Fruit fly (Drosophila melanogaster) whole organism, embryonic: ENCODE measurements around the gene Vps26.

Experiments
- Atf-2 ChIP-seq: fragments of 200-800 bp; sonication (Bioruptor generic); optimal IDR thresholded peaks from 2 replicates; lab custom pipeline; 2016; ENCODE audit warnings: missing biosample characterization, missing genetic modification characterization
- Bdp1 ChIP-seq: fragments of 200-800 bp; sonication (Bioruptor generic); optimal IDR thresholded peaks from 3 replicates; lab custom pipeline; 2016; ENCODE audit warnings: missing biosample characterization, missing genetic modification characterization
- C15 ChIP-seq: fragments of 200-800 bp; sonication (Bioruptor generic); IDR thresholded peaks from 3 replicates; pipeline ENCODE4 v1.3.6; 2022; ENCODE audit warnings: missing biosample characterization, missing genetic modification characterization
- CG10209 ChIP-seq: fragments of 200-800 bp; sonication (Bioruptor generic); optimal IDR thresholded peaks from 3 replicates; lab custom pipeline; 2017; ENCODE audit warnings: missing biosample characterization, mild to moderate bottlenecking, missing genetic modification characterization, missing genetic modification reagents
- CG10959 ChIP-seq: fragments of 200-800 bp; sonication (Bioruptor generic); IDR thresholded peaks from 2 replicates; pipeline ENCODE4 v1.3.6; 2022; ENCODE audit warnings: missing biosample characterization, missing genetic modification characterization
- CG11723 ChIP-seq: fragments of 200-800 bp; sonication (Bioruptor generic); optimal IDR thresholded peaks from 2 replicates; lab custom pipeline; 2017; ENCODE audit warnings: missing biosample characterization, mild to moderate bottlenecking, missing genetic modification characterization
- CG12391 ChIP-seq: fragments of 200-800 bp; sonication (Bioruptor generic); optimal IDR thresholded peaks from 3 replicates; lab custom pipeline; 2018; ENCODE audit warnings: missing biosample characterization, mild to moderate bottlenecking, missing genetic modification characterization, moderate library complexity
- CG12942 ChIP-seq: fragments of 200-800 bp; sonication (Bioruptor generic); optimal IDR thresholded peaks from 3 replicates; lab custom pipeline; 2016; ENCODE audit warnings: missing biosample characterization, missing genetic modification characterization
- CG13123 ChIP-seq: fragments of 200-800 bp; sonication (Bioruptor generic); optimal IDR thresholded peaks from 2 replicates; lab custom pipeline; 2016; ENCODE audit warnings: missing biosample characterization, missing genetic modification characterization
- CG14860 ChIP-seq: fragments of 200-800 bp; sonication (Bioruptor generic); IDR thresholded peaks from 3 replicates; pipeline ENCODE4 v1.3.6; 2022; ENCODE audit warnings: missing biosample characterization, missing genetic modification characterization; ENCODE audit not compliant: partially characterized antibody
- CG16863 ChIP-seq: fragments of 200-800 bp; sonication (Bioruptor generic); optimal IDR thresholded peaks from 3 replicates; lab custom pipeline; 2016; ENCODE audit warnings: missing biosample characterization, missing genetic modification characterization
- CG18476 ChIP-seq: fragments of 200-800 bp; sonication (Bioruptor generic); optimal IDR thresholded peaks from 2 replicates; lab custom pipeline; 2016; ENCODE audit warnings: missing biosample characterization, mild to moderate bottlenecking, missing genetic modification characterization
- CG18599 ChIP-seq: fragments of 200-800 bp; sonication (Bioruptor generic); optimal IDR thresholded peaks from 3 replicates; lab custom pipeline; 2017; ENCODE audit warnings: missing biosample characterization, missing genetic modification characterization, mild to moderate bottlenecking, moderate library complexity, missing genetic modification reagents
- CG18764 ChIP-seq: fragments of 200-800 bp; sonication (Bioruptor generic); optimal IDR thresholded peaks from 3 replicates; lab custom pipeline; 2016; ENCODE audit warnings: missing biosample characterization, missing genetic modification characterization
- CG2129 ChIP-seq: fragments of 200-800 bp; sonication (Bioruptor generic); IDR thresholded peaks from 2 replicates; pipeline ENCODE4 v1.3.6; 2022; ENCODE audit warnings: missing biosample characterization, missing genetic modification characterization; ENCODE audit not compliant: partially characterized antibody
- CG2875 ChIP-seq: fragments of 200-800 bp; sonication (Bioruptor generic); optimal IDR thresholded peaks from 2 replicates; lab custom pipeline; 2017; ENCODE audit warnings: missing biosample characterization, mild to moderate bottlenecking, missing genetic modification characterization, missing genetic modification reagents
- CG30431 ChIP-seq: fragments of 200-800 bp; sonication (Bioruptor generic); optimal IDR thresholded peaks from 2 replicates; lab custom pipeline; 2017; ENCODE audit warnings: missing biosample characterization, missing genetic modification characterization
- CG31224 ChIP-seq: fragments of 200-800 bp; sonication (Bioruptor generic); IDR thresholded peaks from 2 replicates; pipeline ENCODE4 v1.3.6; 2022; ENCODE audit warnings: missing biosample characterization, missing genetic modification characterization
- CG31441 ChIP-seq: fragments of 200-800 bp; sonication (Bioruptor generic); IDR thresholded peaks from 2 replicates; pipeline ENCODE4 v1.3.6; 2022; ENCODE audit warnings: missing biosample characterization, missing genetic modification characterization
- CG6254 ChIP-seq: fragments of 200-800 bp; sonication (Bioruptor generic); optimal IDR thresholded peaks from 3 replicates; lab custom pipeline; 2017; ENCODE audit warnings: mild to moderate bottlenecking, missing biosample characterization, missing genetic modification reagents, missing genetic modification characterization
- CG9817 ChIP-seq: fragments of 200-800 bp; sonication (Bioruptor generic); optimal IDR thresholded peaks from 2 replicates; lab custom pipeline; 2018; ENCODE audit warnings: missing biosample characterization, mild to moderate bottlenecking, missing genetic modification characterization, moderate library complexity
- Ets97D ChIP-seq: fragments of 200-800 bp; sonication (Bioruptor generic); optimal IDR thresholded peaks from 3 replicates; lab custom pipeline; 2016; ENCODE audit warnings: missing biosample characterization, missing genetic modification characterization
- HLH3B ChIP-seq: fragments of 200-800 bp; sonication (Bioruptor generic); IDR thresholded peaks from 2 replicates; pipeline ENCODE4 v1.3.6; 2022; ENCODE audit warnings: missing biosample characterization, missing genetic modification characterization
- HLH54F ChIP-seq: fragments of 200-800 bp; sonication (Bioruptor generic); optimal IDR thresholded peaks from 3 replicates; lab custom pipeline; 2016; ENCODE audit warnings: missing biosample characterization, missing genetic modification characterization
- Nf-YA ChIP-seq: fragments of 200-800 bp; sonication (Bioruptor generic); IDR thresholded peaks from 2 replicates; pipeline ENCODE4 v1.3.6; 2022; ENCODE audit warnings: missing biosample characterization, missing genetic modification characterization
- Poxn ChIP-seq: fragments of 200-800 bp; sonication (Bioruptor generic); IDR thresholded peaks from 2 replicates; pipeline ENCODE4 v1.3.6; 2022; ENCODE audit warnings: missing biosample characterization, missing genetic modification characterization
- Ravus ChIP-seq: fragments of 200-800 bp; sonication (Bioruptor generic); IDR thresholded peaks from 2 replicates; pipeline ENCODE4 v1.3.6; 2022; ENCODE audit warnings: missing biosample characterization, missing genetic modification characterization
- Scr ChIP-seq: fragments of 200-800 bp; sonication (Bioruptor generic); IDR thresholded peaks from 2 replicates; pipeline ENCODE4 v1.3.6; 2022; ENCODE audit warnings: missing biosample characterization, missing genetic modification characterization; ENCODE audit not compliant: partially characterized antibody
- Side ChIP-seq: fragments of 200-800 bp; sonication (Bioruptor generic); optimal IDR thresholded peaks from 2 replicates; lab custom pipeline; 2016; ENCODE audit warnings: missing biosample characterization, missing genetic modification characterization
- Spps ChIP-seq: fragments of 200-800 bp; sonication (Bioruptor generic); optimal IDR thresholded peaks from 2 replicates; lab custom pipeline; 2018; ENCODE audit warnings: missing biosample characterization, mild to moderate bottlenecking, missing genetic modification characterization
- bbx ChIP-seq: fragments of 200-800 bp; sonication (Bioruptor generic); IDR thresholded peaks from 2 replicates; pipeline ENCODE4 v1.3.6; 2022; ENCODE audit warnings: missing biosample characterization, missing genetic modification characterization; ENCODE audit not compliant: partially characterized antibody
- cas ChIP-seq: fragments of 200-800 bp; sonication (Bioruptor generic); IDR thresholded peaks from 2 replicates; pipeline ENCODE4 v1.3.6; 2022; ENCODE audit warnings: missing biosample characterization, missing genetic modification characterization
- ci ChIP-seq: fragments of 200-800 bp; sonication (Bioruptor generic); IDR thresholded peaks from 3 replicates; pipeline ENCODE4 v1.3.6; 2022; ENCODE audit warnings: missing biosample characterization, missing genetic modification characterization
- da ChIP-seq: fragments of 200-800 bp; sonication (Bioruptor generic); optimal IDR thresholded peaks from 2 replicates; lab custom pipeline; 2016; ENCODE audit warnings: missing biosample characterization, missing genetic modification characterization
- danr ChIP-seq: fragments of 200-800 bp; sonication (Bioruptor generic); IDR thresholded peaks from 2 replicates; pipeline ENCODE4 v1.3.6; 2022; ENCODE audit warnings: missing biosample characterization, missing genetic modification characterization
- gce ChIP-seq: fragments of 200-800 bp; sonication (Bioruptor generic); IDR thresholded peaks from 3 replicates; pipeline ENCODE4 v1.3.6; 2022; ENCODE audit warnings: missing biosample characterization, missing genetic modification characterization
- hb ChIP-seq: fragments of 200-800 bp; sonication (Bioruptor generic); IDR thresholded peaks from 3 replicates; pipeline ENCODE4 v1.3.6; 2022; ENCODE audit warnings: missing biosample characterization, missing genetic modification characterization; ENCODE audit not compliant: partially characterized antibody
- hbn ChIP-seq: fragments of 200-800 bp; sonication (Bioruptor generic); IDR thresholded peaks from 2 replicates; pipeline ENCODE4 v1.3.6; 2022; ENCODE audit warnings: missing biosample characterization, missing genetic modification characterization; ENCODE audit not compliant: partially characterized antibody
- jigr1 ChIP-seq: fragments of 200-800 bp; sonication (Bioruptor generic); IDR thresholded peaks from 3 replicates; pipeline ENCODE4 v1.3.6; 2022; ENCODE audit warnings: missing biosample characterization, missing genetic modification characterization
- kay ChIP-seq: fragments of 200-800 bp; sonication (Bioruptor generic); optimal IDR thresholded peaks from 2 replicates; lab custom pipeline; 2016; ENCODE audit warnings: missing biosample characterization, missing genetic modification characterization
- lmd ChIP-seq: fragments of 200-800 bp; sonication (Bioruptor generic); IDR thresholded peaks from 2 replicates; pipeline ENCODE4 v1.3.6; 2022; ENCODE audit warnings: missing biosample characterization, missing genetic modification characterization
- nerfin-1 ChIP-seq: fragments of 200-800 bp; sonication (Bioruptor generic); optimal IDR thresholded peaks from 3 replicates; lab custom pipeline; 2019; ENCODE audit warnings: missing biosample characterization, mild to moderate bottlenecking, missing genetic modification characterization, moderate library complexity
- onecut ChIP-seq: fragments of 200-800 bp; sonication (Bioruptor generic); IDR thresholded peaks from 2 replicates; pipeline ENCODE4 v1.3.6; 2022; ENCODE audit warnings: missing biosample characterization, missing genetic modification characterization
- pnt ChIP-seq: fragments of 200-800 bp; sonication (Bioruptor generic); optimal IDR thresholded peaks from 3 replicates; lab custom pipeline; 2016; ENCODE audit warnings: missing biosample characterization, missing genetic modification characterization
- schlank ChIP-seq: fragments of 200-800 bp; sonication (Bioruptor generic); optimal IDR thresholded peaks from 2 replicates; lab custom pipeline; 2018; ENCODE audit warnings: missing biosample characterization, mild to moderate bottlenecking, missing genetic modification characterization
- sim ChIP-seq: fragments of 200-800 bp; sonication (Bioruptor generic); IDR thresholded peaks from 2 replicates; pipeline ENCODE4 v1.3.6; 2022; ENCODE audit warnings: missing biosample characterization, missing genetic modification characterization
- sisA ChIP-seq: fragments of 200-800 bp; sonication (Bioruptor generic); IDR thresholded peaks from 2 replicates; pipeline ENCODE4 v1.3.6; 2022; ENCODE audit warnings: missing biosample characterization, missing genetic modification characterization
- vnd ChIP-seq: fragments of 200-800 bp; sonication (Bioruptor generic); IDR thresholded peaks from 3 replicates; pipeline ENCODE4 v1.3.6; 2022; ENCODE audit warnings: missing biosample characterization, missing genetic modification characterization; ENCODE audit not compliant: partially characterized antibody
- wor ChIP-seq: fragments of 200-800 bp; sonication (Bioruptor generic); IDR thresholded peaks from 2 replicates; pipeline ENCODE4 v1.3.6; 2022; ENCODE audit warnings: missing biosample characterization, missing genetic modification characterization
- zen2 ChIP-seq: fragments of 200-800 bp; sonication (Bioruptor generic); IDR thresholded peaks from 3 replicates; pipeline ENCODE4 v1.3.6; 2022; ENCODE audit warnings: missing biosample characterization, missing genetic modification characterization; ENCODE audit not compliant: partially characterized antibody
- zf30C ChIP-seq: fragments of 200-800 bp; sonication (Bioruptor generic); optimal IDR thresholded peaks from 3 replicates; lab custom pipeline; 2018; ENCODE audit warnings: missing biosample characterization, mild to moderate bottlenecking, missing genetic modification characterization

Gene Vps26

DNA sequence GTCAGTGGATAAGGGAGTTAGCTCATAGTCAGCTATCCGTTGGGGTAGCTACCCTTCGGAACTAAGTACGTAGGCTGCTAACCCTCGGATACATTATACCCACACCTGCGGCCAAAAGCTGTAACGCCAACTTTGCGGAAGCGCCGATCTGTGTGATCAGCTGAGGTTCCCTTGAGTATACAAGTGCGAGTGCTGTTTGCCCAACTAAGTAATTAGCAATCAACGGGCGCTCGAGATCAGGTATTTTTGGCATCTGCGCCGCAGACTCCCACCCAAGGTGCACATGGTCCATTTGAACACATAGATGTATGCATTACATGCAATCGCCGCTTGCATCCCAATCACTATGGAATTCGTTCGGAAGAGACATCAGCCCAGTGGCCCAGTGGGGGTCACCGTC is 19.6 kb upstream of the Vps26 start (continued):
- TF ChIP-seq cas (GFP tag; lab: Robert Waterston, UW) (peak; percentile 66; the same call in 1 of the 2 replicates), CG12391 (no peak), Ravus (GFP tag; lab: Robert Waterston, UW) (no peak; the same call in 1 of the 2 replicates), sim (GFP tag; lab: Robert Waterston, UW) (no peak), Scr (GFP tag; lab: Robert Waterston, UW) (no peak), hbn (GFP tag; lab: Robert Waterston, UW) (no peak), Ets97D (peak; percentile 12), onecut (GFP tag; lab: Robert Waterston, UW) (peak; percentile 44), CG30431 (GFP tag; lab: Kevin White, UChicago) (no peak), pnt (GFP tag; lab: Kevin White, UChicago) (peak; percentile 44), Spps (tag; lab: Kevin White, UChicago) (no peak), C15 (GFP tag; lab: Robert Waterston, UW) (peak; percentile 71; the same call in 1 of the 3 replicates), HLH54F (GFP tag; lab: Kevin White, UChicago) (peak; percentile 11), CG18599 (peak; percentile 96), wor (GFP tag; lab: Robert Waterston, UW) (no peak), CG12942 (peak; percentile 55), vnd (GFP tag; lab: Robert Waterston, UW) (no peak), CG11723 (GFP tag; lab: Kevin White, UChicago) (no peak), sisA (no peak), CG13123 (peak; percentile 40), jigr1 (GFP tag; lab: Robert Waterston, UW) (no peak), Bdp1 (GFP tag; lab: Kevin White, UChicago) (peak; percentile 43), CG31224 (GFP tag; lab: Robert Waterston, UW) (0 out of 2 replicates have a peak, but pooled peaks have one; percentile 37), lmd (GFP tag; lab: Robert Waterston, UW) (no peak; the same call in 1 of the 2 replicates), gce (GFP tag; lab: Robert Waterston, UW) (peak; percentile 62; the same call in 1 of the 3 replicates), CG31441 (GFP tag; lab: Robert Waterston, UW) (no peak), Atf-2 (GFP tag; lab: Kevin White, UChicago) (no peak), CG14860 (GFP tag; lab: Robert Waterston, UW) (no peak), schlank (tag; lab: Kevin White, UChicago) (peak; percentile 84), CG16863 (GFP tag; lab: Kevin White, UChicago) (no peak), Nf-YA (GFP tag; lab: Robert Waterston, UW) (peak; percentile 74), CG10959 (no peak), nerfin-1 (tag; lab: Kevin White, UChicago) (no peak), CG2875 (GFP tag; lab: Kevin White, UChicago) (peak; percentile 52), bbx (no peak), CG2129 (GFP tag; lab: Robert Waterston, UW) (no peak), kay (GFP tag; lab: Kevin White, UChicago) (peak; percentile 10), CG9817 (peak; percentile 40), zen2 (GFP tag; lab: Robert Waterston, UW) (no peak), danr (GFP tag; lab: Robert Waterston, UW) (0 out of 2 replicates have a peak, but pooled peaks have one; percentile 24), CG10209 (GFP tag; lab: Kevin White, UChicago) (peak; percentile 75), CG6254 (GFP tag; lab: Kevin White, UChicago) (no peak), CG18476 (GFP tag; lab: Kevin White, UChicago) (peak; percentile 38), da (GFP tag; lab: Kevin White, UChicago) (peak; percentile 46), hb (GFP tag; lab: Robert Waterston, UW) (no peak), HLH3B (GFP tag; lab: Robert Waterston, UW) (peak; percentile 74; the same call in 1 of the 2 replicates), Poxn (no peak), Side (GFP tag; lab: Kevin White, UChicago) (peak; percentile 60), CG18764 (GFP tag; lab: Kevin White, UChicago) (peak; percentile 38), ci (GFP tag; lab: Robert Waterston, UW) (peak; percentile 61; the same call in 2 of the 3 replicates), zf30C (no peak)
